Worm (Caenorhabditis elegans) whole organism, young adult: ENCODE results near the gene T22B7.3.

Experiments
- F10E7.11 ChIP-seq: sonication (generic microtip); optimal IDR thresholded peaks from 2 replicates; lab custom pipeline; 2017; ENCODE audit warnings: mild to moderate bottlenecking, missing genetic modification characterization, moderate library complexity, missing compliant biosample characterization
- F22D6.2 ChIP-seq: sonication (generic microtip); optimal IDR thresholded peaks from 2 replicates; lab custom pipeline; 2016; ENCODE audit warnings: mild to moderate bottlenecking, missing genetic modification characterization, missing compliant biosample characterization
- F23B12.7 ChIP-seq: sonication (generic microtip); optimal IDR thresholded peaks from 2 replicates; lab custom pipeline; 2017; ENCODE audit warnings: missing genetic modification characterization, mild to moderate bottlenecking, missing compliant biosample characterization, antibody characterized with exemption, moderate library complexity; ENCODE audit not compliant: insufficient read depth
- F37B4.10 ChIP-seq: fragments of 200-800 bp; sonication (Bioruptor generic); IDR thresholded peaks from 2 replicates; pipeline ENCODE4 v1.3.6; 2022; ENCODE audit warnings: missing genetic modification characterization, missing compliant biosample characterization
- bed-1 ChIP-seq: fragments of 200-800 bp; sonication (Bioruptor generic); IDR thresholded peaks from 2 replicates; pipeline ENCODE4 v1.3.6; 2022; ENCODE audit warnings: missing genetic modification reagents, missing genetic modification characterization, missing compliant biosample characterization
- cebp-1 ChIP-seq, 2 experiments: fragments of 200-800 bp in 1 of 2; sonication (Bioruptor generic) in 1 of 2; sonication (generic microtip) in 1 of 2; IDR thresholded peaks in 1 of 2; optimal IDR thresholded peaks in 1 of 2; 2 replicates each; pipeline versions ENCODE4 v1.3.6 to Lab custom; 2017 to 2022; ENCODE audit warnings: missing compliant biosample characterization in 2 of 2, missing genetic modification characterization in 2 of 2, mild to moderate bottlenecking in 1 of 2, missing genetic modification reagents in 1 of 2, moderate library complexity in 1 of 2
- die-1 ChIP-seq: sonication (generic microtip); optimal IDR thresholded peaks from 2 replicates; lab custom pipeline; 2016; ENCODE audit warnings: missing genotype, mild to moderate bottlenecking, missing genetic modification characterization, missing compliant biosample characterization
- dox-1 ChIP-seq: fragments of 200-800 bp; sonication (Bioruptor generic); IDR thresholded peaks from 2 replicates; pipeline ENCODE4 v1.3.6; 2022; ENCODE audit warnings: missing genetic modification reagents, missing genetic modification characterization, missing compliant biosample characterization
- dpff-1 ChIP-seq: sonication (generic microtip); optimal IDR thresholded peaks from 2 replicates; lab custom pipeline; 2017; ENCODE audit warnings: mild to moderate bottlenecking, missing genetic modification characterization, missing compliant biosample characterization
- egl-44 ChIP-seq: fragments of 200-800 bp; sonication (Bioruptor generic); IDR thresholded peaks from 2 replicates; pipeline ENCODE4 v1.3.6; 2022; ENCODE audit warnings: missing genetic modification reagents, missing genetic modification characterization, missing compliant biosample characterization
- hmg-20 ChIP-seq: fragments of 200-800 bp; sonication (Bioruptor generic); IDR thresholded peaks from 2 replicates; pipeline ENCODE4 v1.3.6; 2022; ENCODE audit warnings: missing genetic modification reagents, missing genetic modification characterization, missing compliant biosample characterization
- hrde-1 ChIP-seq: sonication (generic microtip); optimal IDR thresholded peaks from 2 replicates; lab custom pipeline; 2016; ENCODE audit warnings: missing genetic modification characterization, mild to moderate bottlenecking, missing compliant biosample characterization, moderate library complexity, missing genotype, missing genetic modification reagents, borderline replicate concordance
- hsf-1 ChIP-seq: fragments of 200-800 bp; sonication (Bioruptor generic); IDR thresholded peaks from 2 replicates; pipeline ENCODE4 v1.3.6; 2022; ENCODE audit warnings: missing genetic modification reagents, missing genetic modification characterization, missing compliant biosample characterization
- lag-1 ChIP-seq: fragments of 200-800 bp; sonication (Bioruptor generic); IDR thresholded peaks from 2 replicates; pipeline ENCODE4 v1.3.6; 2022; ENCODE audit warnings: missing genetic modification reagents, missing genetic modification characterization, missing compliant biosample characterization
- let-607 ChIP-seq, 2 experiments: fragments of 200-800 bp in 1 of 2; sonication (Bioruptor generic) in 1 of 2; sonication (generic microtip) in 1 of 2; optimal IDR thresholded peaks; 2 replicates each; lab custom pipeline; 2016 to 2018; ENCODE audit warnings: mild to moderate bottlenecking in 2 of 2, missing compliant biosample characterization in 2 of 2, missing genetic modification characterization in 2 of 2, moderate library complexity in 2 of 2, missing genotype in 1 of 2
- lin-26 ChIP-seq: fragments of 200-800 bp; sonication (Bioruptor generic); IDR thresholded peaks from 2 replicates; pipeline ENCODE4 v1.3.6; 2022; ENCODE audit warnings: missing genetic modification reagents, missing genetic modification characterization, missing compliant biosample characterization
- lin-40 ChIP-seq: sonication (generic microtip); optimal IDR thresholded peaks from 2 replicates; lab custom pipeline; 2016; ENCODE audit warnings: missing genetic modification characterization, mild to moderate bottlenecking, missing compliant biosample characterization, missing genotype, missing genetic modification reagents
- lsl-1 ChIP-seq: fragments of 200-800 bp; sonication (Bioruptor generic); optimal IDR thresholded peaks from 2 replicates; lab custom pipeline; 2018; ENCODE audit warnings: mild to moderate bottlenecking, missing genetic modification characterization, moderate library complexity, missing compliant biosample characterization
- lsy-27 ChIP-seq: sonication (generic microtip); optimal IDR thresholded peaks from 2 replicates; lab custom pipeline; 2017; ENCODE audit warnings: missing genetic modification characterization, mild to moderate bottlenecking, missing compliant biosample characterization, antibody characterized with exemption, missing genotype, borderline replicate concordance; ENCODE audit not compliant: insufficient read depth
- madf-10 ChIP-seq: sonication (generic microtip); optimal IDR thresholded peaks from 2 replicates; lab custom pipeline; 2016; ENCODE audit warnings: mild to moderate bottlenecking, missing genetic modification characterization, missing compliant biosample characterization
- madf-8 ChIP-seq: fragments of 200-800 bp; sonication (Bioruptor generic); conservative IDR thresholded peaks from 2 replicates; pipeline ENCODE4 v1.3.6; 2022; ENCODE audit warnings: missing genetic modification reagents, missing genetic modification characterization, missing compliant biosample characterization
- mes-4 ChIP-seq: sonication (generic microtip); optimal IDR thresholded peaks from 2 replicates; lab custom pipeline; 2016; ENCODE audit warnings: missing genotype, missing genetic modification characterization, missing compliant biosample characterization
- nhr-120 ChIP-seq: fragments of 200-800 bp; sonication (Bioruptor generic); IDR thresholded peaks from 2 replicates; pipeline ENCODE4 v1.3.6; 2022; ENCODE audit warnings: missing genetic modification characterization, missing compliant biosample characterization
- nhr-80 ChIP-seq: sonication (generic microtip); optimal IDR thresholded peaks from 2 replicates; lab custom pipeline; 2016; ENCODE audit warnings: missing genetic modification characterization, missing compliant biosample characterization
- nhr-90 ChIP-seq: sonication (generic microtip); optimal IDR thresholded peaks from 2 replicates; lab custom pipeline; 2016; ENCODE audit warnings: missing genotype, mild to moderate bottlenecking, missing genetic modification characterization, missing compliant biosample characterization
- pbrm-1 ChIP-seq: fragments of 200-800 bp; sonication (Bioruptor generic); IDR thresholded peaks from 2 replicates; pipeline ENCODE4 v1.3.6; 2022; ENCODE audit warnings: missing genetic modification reagents, missing genetic modification characterization, missing compliant biosample characterization
- rec-8 ChIP-seq, 2 experiments: sonication (generic microtip); optimal IDR thresholded peaks; 2 replicates each; lab custom pipeline; 2016; ENCODE audit warnings: mild to moderate bottlenecking in 2 of 2, missing genetic modification characterization in 2 of 2, missing genetic modification reagents in 2 of 2, missing genotype in 2 of 2, missing biosample characterization in 1 of 2, missing compliant biosample characterization in 1 of 2, moderate library complexity in 1 of 2
- sdz-38 ChIP-seq: sonication (generic microtip); optimal IDR thresholded peaks from 2 replicates; lab custom pipeline; 2016; ENCODE audit warnings: missing genotype, missing genetic modification characterization, missing compliant biosample characterization
- sea-2 ChIP-seq: fragments of 200-800 bp; sonication (Bioruptor generic); IDR thresholded peaks from 2 replicates; pipeline ENCODE4 v1.3.6; 2022; ENCODE audit warnings: missing genetic modification characterization, missing compliant biosample characterization
- snpc-3.4 ChIP-seq: sonication (generic microtip); optimal IDR thresholded peaks from 2 replicates; lab custom pipeline; 2017; ENCODE audit warnings: missing genetic modification characterization, mild to moderate bottlenecking, missing compliant biosample characterization, antibody characterized with exemption, moderate library complexity, missing genotype, missing genetic modification reagents
- somi-1 ChIP-seq: fragments of 200-800 bp; sonication (Bioruptor generic); optimal IDR thresholded peaks from 2 replicates; lab custom pipeline; 2018; ENCODE audit warnings: mild to moderate bottlenecking, missing genetic modification characterization, missing compliant biosample characterization
- tbx-9 ChIP-seq: sonication (generic microtip); optimal IDR thresholded peaks from 2 replicates; lab custom pipeline; 2016; ENCODE audit warnings: borderline replicate concordance, missing genetic modification characterization, inconsistent platforms, missing compliant biosample characterization
- tlf-1 ChIP-seq: fragments of 200-800 bp; sonication (Bioruptor generic); optimal IDR thresholded peaks from 2 replicates; lab custom pipeline; 2018; ENCODE audit warnings: mild to moderate bottlenecking, missing genetic modification characterization, missing compliant biosample characterization
- ztf-18 ChIP-seq: sonication (generic microtip); optimal IDR thresholded peaks from 2 replicates; lab custom pipeline; 2016; ENCODE audit warnings: missing genotype, mild to moderate bottlenecking, missing genetic modification characterization, missing compliant biosample characterization
- ztf-25 ChIP-seq: fragments of 200-800 bp; sonication (Bioruptor generic); IDR thresholded peaks from 2 replicates; pipeline ENCODE4 v1.3.6; 2022; ENCODE audit warnings: missing genetic modification reagents, missing genetic modification characterization, missing compliant biosample characterization
- ztf-26 ChIP-seq: sonication (generic microtip); optimal IDR thresholded peaks from 2 replicates; lab custom pipeline; 2017; ENCODE audit warnings: missing genetic modification characterization, missing compliant biosample characterization
- ztf-6 ChIP-seq: fragments of 200-800 bp; sonication (Bioruptor generic); IDR thresholded peaks from 2 replicates; pipeline ENCODE4 v1.3.6; 2022; ENCODE audit warnings: missing genetic modification reagents, missing genetic modification characterization, missing compliant biosample characterization

T22B7.3 gene

DNA sequence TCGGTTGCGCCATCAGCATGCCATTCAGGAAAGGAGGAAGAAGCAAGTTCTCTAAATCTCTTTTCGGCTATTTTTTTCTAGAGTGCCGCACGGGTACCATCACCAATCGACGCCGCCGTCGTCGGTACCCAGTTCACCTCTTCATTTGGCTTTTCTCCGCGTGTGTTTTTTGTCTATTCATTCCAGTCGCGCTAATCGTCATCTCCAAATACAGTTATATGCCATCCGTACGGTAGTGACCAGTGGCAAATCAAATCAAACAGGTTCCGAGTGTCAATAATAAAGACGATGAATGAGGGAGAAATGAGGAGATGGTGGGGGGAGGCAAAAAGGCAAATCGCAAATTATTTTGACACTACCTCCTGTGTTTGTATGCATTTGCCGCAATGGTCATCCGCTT is 14.0 kb downstream of the T22B7.3 start (continued):
- no peak for TF ChIP-seq egl-44 (GFP tag; lab: Robert Waterston, UW)

- no peak for TF ChIP-seq hmg-20
These were observed 16.4 kb downstream of the T22B7.3 start, which contains the start of gene egl-13 for ce11 chrX:5663537-5663936. Gene egl-13 (plus strand): TSS chrX:5663837.

- TF ChIP-seq dox-1 (GFP tag; lab: Robert Waterston, UW) (peak; percentile 62), nhr-80 (tag; lab: Kevin White, UChicago) (peak; percentile 92), F10E7.11 (tag; lab: Kevin White, UChicago) (no peak)
These were observed 22.6 kb downstream of the T22B7.3 start for ce11 chrX:5669733-5670132.

DNA sequence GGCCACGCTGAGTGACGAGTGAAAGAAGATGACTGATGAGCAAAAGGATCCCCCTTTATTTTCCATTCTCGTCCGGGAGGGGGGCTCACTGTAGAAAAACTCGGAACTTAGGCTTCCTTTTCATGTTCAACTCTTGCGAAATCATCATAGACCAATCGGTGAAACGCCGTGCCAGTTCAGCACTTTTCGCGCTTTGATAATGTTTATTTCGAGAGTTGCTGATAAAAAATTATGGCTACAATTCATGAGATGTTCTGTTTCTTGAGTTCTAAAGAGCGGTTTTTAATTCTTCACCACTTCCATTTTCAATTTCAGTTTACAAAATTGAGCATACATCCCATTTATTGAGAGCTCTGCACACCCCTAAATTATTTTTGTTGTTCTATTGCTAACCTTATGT is 23.7 kb downstream of the T22B7.3 start:
- TF ChIP-seq ztf-18 (tag; lab: Kevin White, UChicago) (no peak), F23B12.7 (no peak), hsf-1 (no peak), cebp-1 (GFP tag; IDR thresholded peaks at IDR 0.05; lab: Robert Waterston, UW) (0 out of 2 replicates have a peak, but pooled peaks have one; percentile 27), cebp-1 (tag; optimal IDR thresholded peaks at IDR 0.05; lab: Kevin White, UChicago) (no peak), somi-1 (GFP tag; lab: Kevin White, UChicago) (no peak), ztf-25 (no peak), snpc-3.4 (tag; lab: Kevin White, UChicago) (no peak), sea-2 (GFP tag; lab: Robert Waterston, UW) (no peak), lsl-1 (GFP tag; lab: Kevin White, UChicago) (no peak), F22D6.2 (tag; lab: Kevin White, UChicago) (no peak), egl-44 (GFP tag; lab: Robert Waterston, UW) (no peak), die-1 (tag; lab: Kevin White, UChicago) (no peak), ztf-6 (no peak), F37B4.10 (no peak), nhr-80 (tag; lab: Kevin White, UChicago) (peak; percentile 69)

DNA sequence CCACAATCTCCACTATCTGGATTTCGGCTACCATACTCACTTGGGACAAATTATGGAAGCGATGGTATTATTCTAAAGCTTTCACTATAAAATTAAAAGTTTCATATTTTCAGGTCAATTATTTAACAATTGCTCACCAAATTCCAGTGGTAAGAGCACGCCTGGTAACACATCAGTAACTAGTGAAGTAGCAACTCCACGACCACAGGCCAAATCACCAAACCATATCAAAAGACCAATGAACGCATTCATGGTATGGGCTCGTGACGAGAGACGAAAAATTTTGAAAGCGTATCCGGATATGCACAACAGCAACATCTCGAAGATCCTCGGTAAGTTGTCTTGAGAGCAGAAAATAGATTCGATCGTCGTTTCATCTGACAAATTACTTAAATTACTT is 25.4 kb downstream of the T22B7.3 start:
- TF ChIP-seq F37B4.10 = no peak
- no peak for TF ChIP-seq lsy-27 (tag; lab: Kevin White, UChicago)
- no peak for TF ChIP-seq bed-1 (GFP tag; lab: Robert Waterston, UW)

- no peak for TF ChIP-seq nhr-90 (tag; lab: Kevin White, UChicago)
- TF ChIP-seq hrde-1 (tag; lab: Kevin White, UChicago) = no peak
- TF ChIP-seq let-607 (tag; optimal IDR thresholded peaks at IDR 0.05; lab: Kevin White, UChicago) = no peak
- TF ChIP-seq egl-44 (GFP tag; lab: Robert Waterston, UW) = no peak
- TF ChIP-seq rec-8 (tag; optimal IDR thresholded peaks at IDR 0.05; lab: Kevin White, UChicago) = no peak
- TF ChIP-seq mes-4 (tag; lab: Kevin White, UChicago) = no peak
- no peak for TF ChIP-seq madf-8 (GFP tag; lab: Robert Waterston, UW)
- no peak for TF ChIP-seq tbx-9 (tag; lab: Kevin White, UChicago)
- no peak for TF ChIP-seq lin-26 (GFP tag; lab: Robert Waterston, UW)
- TF ChIP-seq madf-10 = no peak
- no peak for TF ChIP-seq pbrm-1 (GFP tag; lab: Robert Waterston, UW)
- no peak for TF ChIP-seq nhr-120 (GFP tag; lab: Robert Waterston, UW)
- no peak for TF ChIP-seq lag-1 (GFP tag; lab: Robert Waterston, UW)
- no peak for TF ChIP-seq tlf-1 (GFP tag; lab: Kevin White, UChicago)
- TF ChIP-seq lsy-27 (tag; lab: Kevin White, UChicago) = no peak
- no peak for TF ChIP-seq lin-40 (tag; lab: Kevin White, UChicago)
- TF ChIP-seq F37B4.10 = no peak
- no peak for TF ChIP-seq ztf-26
- TF ChIP-seq sdz-38 (tag; lab: Kevin White, UChicago) = no peak
- TF ChIP-seq dpff-1 (tag; lab: Kevin White, UChicago) = no peak
These were observed 33.0 kb downstream of the T22B7.3 start, which contains the start of gene set-19 for ce11 chrX:5680125-5680524. Gene set-19 (minus strand): TSS chrX:5680225.
